Worm (Caenorhabditis elegans) whole organism, midembryonic: Measurements from ENCODE around the gene ugt-42.

Experiments used
- T22C8.4 ChIP-seq: fragments of 200-800 bp; sonication (Bioruptor generic); IDR thresholded peaks from 2 replicates; pipeline ENCODE4 v1.3.6; 2022; ENCODE audit warnings: missing genetic modification characterization, missing compliant biosample characterization
- cog-1 ChIP-seq: sonication (generic microtip); optimal IDR thresholded peaks from 2 replicates; lab custom pipeline; 2016; ENCODE audit warnings: missing genetic modification characterization, missing compliant biosample characterization
- flt-1 ChIP-seq: fragments of 200-800 bp; sonication (Bioruptor generic); IDR thresholded peaks from 2 replicates; pipeline ENCODE4 v1.3.6; 2022; ENCODE audit warnings: missing genetic modification characterization, missing compliant biosample characterization
- klf-2 ChIP-seq: fragments of 200-800 bp; sonication (Bioruptor generic); conservative IDR thresholded peaks from 2 replicates; pipeline ENCODE4 v1.3.6; 2022; ENCODE audit warnings: missing genetic modification reagents, missing genetic modification characterization, missing compliant biosample characterization
- med-1 ChIP-seq: sonication (generic microtip); optimal IDR thresholded peaks from 2 replicates; lab custom pipeline; 2017; ENCODE audit warnings: missing genetic modification characterization, mild to moderate bottlenecking, missing compliant biosample characterization, antibody characterized with exemption, missing genetic modification reagents; ENCODE audit not compliant: insufficient read depth
- ref-1 ChIP-seq: fragments of 200-800 bp; sonication (Bioruptor generic); conservative IDR thresholded peaks from 2 replicates; pipeline ENCODE4 v1.3.6; 2022; ENCODE audit warnings: missing genetic modification reagents, missing genetic modification characterization, missing compliant biosample characterization
- tab-1 ChIP-seq: fragments of 200-800 bp; sonication (Bioruptor generic); IDR thresholded peaks from 2 replicates; pipeline ENCODE4 v1.3.6; 2022; ENCODE audit warnings: missing genetic modification characterization, missing compliant biosample characterization
- ztf-23 ChIP-seq: fragments of 200-800 bp; sonication (Bioruptor generic); IDR thresholded peaks from 2 replicates; pipeline ENCODE4 v1.3.6; 2022; ENCODE audit warnings: missing genetic modification reagents, missing genetic modification characterization, missing compliant biosample characterization
- ztf-29 ChIP-seq: fragments of 200-800 bp; sonication (Bioruptor generic); IDR thresholded peaks from 2 replicates; pipeline ENCODE4 v1.3.6; 2022; ENCODE audit warnings: missing genetic modification reagents, missing genetic modification characterization, missing compliant biosample characterization

- TF ChIP-seq ztf-29 = no peak
- no peak for TF ChIP-seq ref-1 (GFP tag; lab: Robert Waterston, UW)
- TF ChIP-seq klf-2 = no peak
- TF ChIP-seq flt-1 = no peak
- TF ChIP-seq T22C8.4 (GFP tag; lab: Robert Waterston, UW) = no peak
- TF ChIP-seq med-1 (GFP tag; lab: Kevin White, UChicago) = no peak
- no peak for TF ChIP-seq cog-1 (tag; lab: Kevin White, UChicago)
- TF ChIP-seq tab-1 (GFP tag; lab: Robert Waterston, UW) = no peak
- TF ChIP-seq ztf-23 = no peak
Observed at ce11 chrV:646888-647287, at the start of gene ugt-42.
